Fruit fly (Drosophila melanogaster) whole organism, embryonic: ENCODE data around the gene Bace.

Experiments
- BEAF-32 ChIP-seq: fragments of 200-800 bp; sonication (Bioruptor generic); optimal IDR thresholded peaks from 3 replicates; lab custom pipeline; 2017; ENCODE audit warnings: missing biosample characterization, missing genetic modification characterization, mild to moderate bottlenecking, moderate library complexity, missing genetic modification reagents
- CG10462 ChIP-seq: fragments of 200-800 bp; sonication (Bioruptor generic); optimal IDR thresholded peaks from 2 replicates; lab custom pipeline; 2016; ENCODE audit warnings: missing biosample characterization, missing genetic modification characterization
- CG12659 ChIP-seq: fragments of 200-800 bp; sonication (Bioruptor generic); optimal IDR thresholded peaks from 3 replicates; lab custom pipeline; 2017; ENCODE audit warnings: mild to moderate bottlenecking, missing biosample characterization, missing genetic modification reagents, missing genetic modification characterization
- CG13287 ChIP-seq: fragments of 200-800 bp; sonication (Bioruptor generic); IDR thresholded peaks from 2 replicates; pipeline ENCODE4 v1.3.6; 2022; ENCODE audit warnings: missing biosample characterization, missing genetic modification characterization; ENCODE audit not compliant: partially characterized antibody
- CG13424 ChIP-seq: fragments of 200-800 bp; sonication (Bioruptor generic); optimal IDR thresholded peaks from 2 replicates; lab custom pipeline; 2019; ENCODE audit warnings: missing biosample characterization, mild to moderate bottlenecking, missing genetic modification characterization, moderate library complexity
- CG13775 ChIP-seq: fragments of 200-800 bp; sonication (Bioruptor generic); optimal IDR thresholded peaks from 3 replicates; lab custom pipeline; 2017; ENCODE audit warnings: missing biosample characterization, mild to moderate bottlenecking, missing genetic modification characterization
- CG16813 ChIP-seq: fragments of 200-800 bp; sonication (Bioruptor generic); IDR thresholded peaks from 3 replicates; pipeline ENCODE4 v1.3.6; 2022; ENCODE audit warnings: missing biosample characterization, missing genetic modification characterization; ENCODE audit not compliant: partially characterized antibody
- CG2129 ChIP-seq: fragments of 200-800 bp; sonication (Bioruptor generic); IDR thresholded peaks from 2 replicates; pipeline ENCODE4 v1.3.6; 2022; ENCODE audit warnings: missing biosample characterization, missing genetic modification characterization; ENCODE audit not compliant: partially characterized antibody
- CG2202 ChIP-seq: fragments of 200-800 bp; sonication (Bioruptor generic); optimal IDR thresholded peaks from 2 replicates; lab custom pipeline; 2018; ENCODE audit warnings: missing biosample characterization, mild to moderate bottlenecking, missing genetic modification characterization
- CG2712 ChIP-seq: fragments of 200-800 bp; optimal IDR thresholded peaks from 3 replicates; lab custom pipeline; 2019; ENCODE audit warnings: missing biosample characterization, mild to moderate bottlenecking, missing genetic modification characterization, moderate library complexity
- CG31365 ChIP-seq: fragments of 200-800 bp; sonication (Bioruptor generic); optimal IDR thresholded peaks from 2 replicates; lab custom pipeline; 2018; ENCODE audit warnings: missing biosample characterization, mild to moderate bottlenecking, missing genetic modification characterization
- CG32532 ChIP-seq: fragments of 200-800 bp; sonication (Bioruptor generic); IDR thresholded peaks from 2 replicates; pipeline ENCODE4 v1.3.6; 2022; ENCODE audit warnings: missing biosample characterization, missing genetic modification characterization
- CG32772 ChIP-seq: fragments of 200-800 bp; sonication (Bioruptor generic); IDR thresholded peaks from 2 replicates; pipeline ENCODE4 v1.3.6; 2022; ENCODE audit warnings: missing biosample characterization, missing genetic modification characterization
- CG33213 ChIP-seq: fragments of 200-800 bp; sonication (Bioruptor generic); optimal IDR thresholded peaks from 3 replicates; lab custom pipeline; 2016; ENCODE audit warnings: missing biosample characterization, missing genetic modification characterization
- CG3847 ChIP-seq: fragments of 200-800 bp; sonication (Bioruptor generic); IDR thresholded peaks from 2 replicates; pipeline ENCODE4 v1.3.6; 2022; ENCODE audit warnings: missing biosample characterization, missing genetic modification characterization
- CG3995 ChIP-seq: fragments of 200-800 bp; sonication (Bioruptor generic); optimal IDR thresholded peaks from 3 replicates; lab custom pipeline; 2016; ENCODE audit warnings: missing biosample characterization, missing genetic modification characterization
- CG8924 ChIP-seq: fragments of 200-800 bp; optimal IDR thresholded peaks from 3 replicates; lab custom pipeline; 2019; ENCODE audit warnings: missing biosample characterization, mild to moderate bottlenecking, missing genetic modification characterization, moderate library complexity
- CHES-1-like ChIP-seq: fragments of 200-800 bp; sonication (Bioruptor generic); optimal IDR thresholded peaks from 2 replicates; lab custom pipeline; 2016; ENCODE audit warnings: missing biosample characterization, missing genetic modification characterization
- CoRest ChIP-seq: fragments of 200-800 bp; sonication (Bioruptor generic); optimal IDR thresholded peaks from 3 replicates; lab custom pipeline; 2018; ENCODE audit warnings: missing biosample characterization, mild to moderate bottlenecking, missing genetic modification characterization, moderate library complexity
- Elba2 ChIP-seq: fragments of 200-800 bp; sonication (Bioruptor generic); optimal IDR thresholded peaks from 3 replicates; lab custom pipeline; 2016; ENCODE audit warnings: missing biosample characterization, missing genetic modification characterization
- Gug ChIP-seq: fragments of 200-800 bp; sonication (Bioruptor generic); IDR thresholded peaks from 4 replicates; pipeline ENCODE4 v1.3.6; 2022; ENCODE audit warnings: missing biosample characterization, missing genetic modification characterization
- Hsf ChIP-seq: fragments of 200-800 bp; sonication (Bioruptor generic); optimal IDR thresholded peaks from 3 replicates; lab custom pipeline; 2016; ENCODE audit warnings: missing biosample characterization, missing genetic modification characterization
- Meics ChIP-seq: fragments of 200-800 bp; sonication (Bioruptor generic); optimal IDR thresholded peaks from 2 replicates; lab custom pipeline; 2017; ENCODE audit warnings: missing biosample characterization, mild to moderate bottlenecking, missing genetic modification characterization
- Opbp ChIP-seq: fragments of 200-800 bp; sonication (Bioruptor generic); IDR thresholded peaks from 3 replicates; pipeline ENCODE4 v1.3.6; 2022; ENCODE audit warnings: missing biosample characterization, missing genetic modification characterization; ENCODE audit not compliant: partially characterized antibody
- Rfx ChIP-seq: fragments of 200-800 bp; sonication (Bioruptor generic); IDR thresholded peaks from 2 replicates; pipeline ENCODE4 v1.3.6; 2022; ENCODE audit warnings: missing biosample characterization, missing genetic modification characterization
- Scr ChIP-seq: fragments of 200-800 bp; sonication (Bioruptor generic); IDR thresholded peaks from 2 replicates; pipeline ENCODE4 v1.3.6; 2022; ENCODE audit warnings: missing biosample characterization, missing genetic modification characterization; ENCODE audit not compliant: partially characterized antibody
- Stat92E ChIP-seq, 3 experiments: fragments of >200 bp in 2 of 3; fragments of 200-800 bp in 1 of 3; sonication (Bioruptor generic) in 1 of 3; optimal IDR thresholded peaks; 2 replicates each; lab custom pipeline; 2017 to 2019; ENCODE audit warnings: missing biosample characterization in 3 of 3, missing genetic modification characterization in 3 of 3, mild to moderate bottlenecking in 1 of 3, moderate library complexity in 1 of 3
- ase ChIP-seq: fragments of 200-800 bp; sonication (Bioruptor generic); IDR thresholded peaks from 3 replicates; pipeline ENCODE4 v1.3.6; 2022; ENCODE audit warnings: missing biosample characterization, missing genetic modification characterization
- bab2 ChIP-seq: fragments of 200-800 bp; sonication (Bioruptor generic); optimal IDR thresholded peaks from 2 replicates; lab custom pipeline; 2016; ENCODE audit warnings: missing biosample characterization, missing genetic modification characterization
- bigmax ChIP-seq: fragments of 200-800 bp; sonication (Bioruptor generic); optimal IDR thresholded peaks from 2 replicates; lab custom pipeline; 2018; ENCODE audit warnings: missing biosample characterization, mild to moderate bottlenecking, missing genetic modification characterization
- crp ChIP-seq, 2 experiments: fragments of 200-800 bp; sonication (Bioruptor generic); optimal IDR thresholded peaks; 2 replicates in 1 of 2; 3 replicates in 1 of 2; lab custom pipeline; 2017; ENCODE audit warnings: missing biosample characterization in 2 of 2, missing genetic modification characterization in 2 of 2, mild to moderate bottlenecking in 1 of 2, moderate library complexity in 1 of 2
- dm ChIP-seq: fragments of 200-800 bp; sonication (Bioruptor generic); optimal IDR thresholded peaks from 3 replicates; lab custom pipeline; 2016; ENCODE audit warnings: missing biosample characterization, missing genetic modification characterization
- fd3F ChIP-seq: fragments of 200-800 bp; sonication (Bioruptor generic); optimal IDR thresholded peaks from 2 replicates; lab custom pipeline; 2018; ENCODE audit warnings: missing biosample characterization, mild to moderate bottlenecking, missing genetic modification characterization, moderate library complexity
- ftz-f1 ChIP-seq: fragments of 200-800 bp; sonication (Bioruptor generic); optimal IDR thresholded peaks from 2 replicates; lab custom pipeline; 2016; ENCODE audit warnings: missing biosample characterization, missing genetic modification characterization
- hb ChIP-seq: fragments of 200-800 bp; sonication (Bioruptor generic); IDR thresholded peaks from 3 replicates; pipeline ENCODE4 v1.3.6; 2022; ENCODE audit warnings: missing biosample characterization, missing genetic modification characterization; ENCODE audit not compliant: partially characterized antibody
- luna ChIP-seq: fragments of 200-800 bp; sonication (Bioruptor generic); optimal IDR thresholded peaks from 2 replicates; lab custom pipeline; 2016; ENCODE audit warnings: missing biosample characterization, missing genetic modification characterization
- maf-S ChIP-seq: fragments of 200-800 bp; sonication (Bioruptor generic); optimal IDR thresholded peaks from 2 replicates; lab custom pipeline; 2016; ENCODE audit warnings: missing biosample characterization, missing genetic modification characterization
- nerfin-1 ChIP-seq: fragments of 200-800 bp; sonication (Bioruptor generic); optimal IDR thresholded peaks from 3 replicates; lab custom pipeline; 2019; ENCODE audit warnings: missing biosample characterization, mild to moderate bottlenecking, missing genetic modification characterization, moderate library complexity
- nmo ChIP-seq: fragments of 200-800 bp; sonication (Bioruptor generic); optimal IDR thresholded peaks from 2 replicates; lab custom pipeline; 2018; ENCODE audit warnings: missing biosample characterization, mild to moderate bottlenecking, missing genetic modification characterization, moderate library complexity
- psq ChIP-seq: fragments of 200-800 bp; sonication (Bioruptor generic); optimal IDR thresholded peaks from 2 replicates; lab custom pipeline; 2017; ENCODE audit warnings: missing biosample characterization, missing genetic modification characterization
- tin ChIP-seq: fragments of 200-800 bp; sonication (Bioruptor generic); optimal IDR thresholded peaks from 3 replicates; lab custom pipeline; 2016; ENCODE audit warnings: missing biosample characterization, missing genetic modification characterization
- tna ChIP-seq: fragments of 200-800 bp; sonication (Bioruptor generic); IDR thresholded peaks from 2 replicates; pipeline ENCODE4 v1.3.6; 2022; ENCODE audit warnings: missing biosample characterization, missing genetic modification characterization; ENCODE audit not compliant: partially characterized antibody
- twi ChIP-seq: fragments of 200-800 bp; optimal IDR thresholded peaks from 2 replicates; lab custom pipeline; 2019; ENCODE audit warnings: missing biosample characterization, mild to moderate bottlenecking, missing genetic modification characterization, moderate library complexity
- wdn ChIP-seq: fragments of 200-800 bp; sonication (Bioruptor generic); IDR thresholded peaks from 2 replicates; pipeline ENCODE4 v1.3.6; 2022; ENCODE audit warnings: missing biosample characterization, missing genetic modification characterization
- zen ChIP-seq: fragments of 200-800 bp; sonication (Bioruptor generic); optimal IDR thresholded peaks from 3 replicates; lab custom pipeline; 2018; ENCODE audit warnings: missing biosample characterization, mild to moderate bottlenecking, missing genetic modification characterization, moderate library complexity

Gene Bace

DNA sequence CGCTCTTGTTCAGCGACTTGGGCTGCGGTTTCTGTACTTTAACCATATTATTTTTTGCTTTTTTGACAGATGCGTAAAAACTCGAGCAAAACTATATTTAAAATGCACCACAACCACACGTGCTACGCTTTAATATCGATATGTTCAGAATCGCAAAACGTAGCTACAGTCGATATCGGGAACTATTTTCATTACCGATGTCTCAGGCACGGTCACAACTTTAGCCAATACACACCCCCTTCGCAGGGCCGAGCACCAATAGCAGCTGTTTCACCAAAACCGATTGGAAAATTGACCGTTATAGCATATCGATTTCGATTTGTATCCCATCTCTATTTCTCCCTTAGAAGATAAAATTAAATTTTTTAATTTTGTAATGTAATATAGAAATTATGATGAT is 15.6 kb upstream of the Bace start, which contains the start of gene CG13096 (continued):
- TF ChIP-seq bigmax (GFP tag; lab: Kevin White, UChicago) (peak; percentile 50), CG2202 (tag; lab: Kevin White, UChicago) (no peak), tna (peak; percentile 97), CHES-1-like (GFP tag; lab: Kevin White, UChicago) (peak; percentile 51), bab2 (GFP tag; lab: Kevin White, UChicago) (no peak), CG12659 (GFP tag; lab: Kevin White, UChicago) (peak; percentile 72), CG8924 (peak; percentile 6), Scr (GFP tag; lab: Robert Waterston, UW) (peak; percentile 97), wdn (GFP tag; lab: Robert Waterston, UW) (no peak), CG33213 (GFP tag; lab: Kevin White, UChicago) (peak; percentile 55), psq (GFP tag; lab: Kevin White, UChicago) (no peak), CG32772 (GFP tag; lab: Robert Waterston, UW) (no peak), Hsf (peak; percentile 11), nerfin-1 (tag; lab: Kevin White, UChicago) (peak; percentile 22), CG31365 (tag; lab: Kevin White, UChicago) (no peak), crp (GFP tag; optimal IDR thresholded peaks at IDR 0.05; lab: Kevin White, UChicago) (peak; percentile 73 to 95), nmo (GFP tag; lab: Kevin White, UChicago) (peak; percentile 71), ase (GFP tag; lab: Robert Waterston, UW) (peak; percentile 25; the same call in 1 of the 3 replicates), Rfx (GFP tag; lab: Robert Waterston, UW) (peak; percentile 66), maf-S (GFP tag; lab: Kevin White, UChicago) (peak; percentile 6), CG3847 (GFP tag; lab: Robert Waterston, UW) (peak; percentile 53; the same call in 1 of the 2 replicates), CoRest (tag; lab: Kevin White, UChicago) (peak; percentile 64), Gug (GFP tag; lab: Robert Waterston, UW) (peak; percentile 9; the same call in 1 of the 4 replicates), Meics (GFP tag; lab: Kevin White, UChicago) (no peak), Elba2 (GFP tag; lab: Kevin White, UChicago) (no peak), CG13287 (GFP tag; lab: Robert Waterston, UW) (peak; percentile 100), dm (GFP tag; lab: Kevin White, UChicago) (peak; percentile 99), zen (peak; percentile 65), ftz-f1 (GFP tag; lab: Kevin White, UChicago) (peak; percentile 66), CG10462 (GFP tag; lab: Kevin White, UChicago) (peak; percentile 30), twi (tag; lab: Kevin White, UChicago) (peak; percentile 39), Stat92E (GFP tag; optimal IDR thresholded peaks at IDR 0.05; lab: Kevin White, UChicago) (peak in 1 of 3 experiments; percentile 44), CG2129 (GFP tag; lab: Robert Waterston, UW) (peak; percentile 95), CG32532 (GFP tag; lab: Robert Waterston, UW) (no peak), CG13775 (GFP tag; lab: Kevin White, UChicago) (no peak), CG2712 (tag; lab: Kevin White, UChicago) (peak; percentile 65), CG3995 (peak; percentile 100), fd3F (GFP tag; lab: Kevin White, UChicago) (no peak), Opbp (peak; percentile 98), BEAF-32 (GFP tag; lab: Kevin White, UChicago) (peak; percentile 99), CG16813 (GFP tag; lab: Robert Waterston, UW) (peak; percentile 98), CG13424 (peak; percentile 24), tin (GFP tag; lab: Kevin White, UChicago) (peak; percentile 16), hb (GFP tag; lab: Robert Waterston, UW) (peak; percentile 98), luna (GFP tag; lab: Kevin White, UChicago) (no peak)
